Worm (Caenorhabditis elegans): Measurements from ENCODE around the gene ccr-4.

Gene ccr-4

ce11 chrIV:12403440-12403839 is 42.1 kb downstream of the ccr-4 start (continued):
- TF ChIP-seq mel-28 (tag; optimal IDR thresholded peaks at IDR 0.05; ENCODE audit: borderline replicate concordance): no peak

- TF ChIP-seq hsf-1 (GFP tag; IDR thresholded peaks at IDR 0.05) (peak; percentile 56; the same call in 1 of the 2 replicates), attf-3 (GFP tag; conservative IDR thresholded peaks at IDR 0.05) (peak; percentile 35; the same call in 1 of the 2 replicates), nhr-90 (tag; optimal IDR thresholded peaks at IDR 0.05) (no peak), K12H6.12 (tag; optimal IDR thresholded peaks at IDR 0.05) (peak; percentile 28), lir-1 (GFP tag; conservative IDR thresholded peaks at IDR 0.05) (peak; percentile 65; the same call in 1 of the 2 replicates), ceh-27 (GFP tag; optimal IDR thresholded peaks at IDR 0.05) (peak; percentile 81), lin-26 (GFP tag; IDR thresholded peaks at IDR 0.05) (0 out of 2 replicates have a peak, but pooled peaks have one; percentile 8), snpc-1.3 (tag; optimal IDR thresholded peaks at IDR 0.05; ENCODE audit: insufficient read depth) (peak; percentile 30), ekl-4 (GFP tag; IDR thresholded peaks at IDR 0.05) (peak; percentile 71; the same call in 1 of the 2 replicates), attf-6 (GFP tag; IDR thresholded peaks at IDR 0.05) (no peak), tbp1 (GFP tag; optimal IDR thresholded peaks at IDR 0.05) (peak; percentile 66), unc-130 (GFP tag; optimal IDR thresholded peaks at IDR 0.05) (no peak), ztf-25 (GFP tag; IDR thresholded peaks at IDR 0.05) (0 out of 2 replicates have a peak, but pooled peaks have one; percentile 11), xnd-1 (tag; optimal IDR thresholded peaks at IDR 0.05) (peak; percentile 62), F10E7.11 (tag; optimal IDR thresholded peaks at IDR 0.05) (no peak), snpc-4 (GFP tag; optimal IDR thresholded peaks at IDR 0.05) (peak; percentile 34), snpc-4 (tag; optimal IDR thresholded peaks at IDR 0.05) (peak in 3 of 4 experiments; percentile 62 to 73 (median 64)), nhr-80 (tag; optimal IDR thresholded peaks at IDR 0.05) (peak; percentile 29), tlf-1 (GFP tag; optimal IDR thresholded peaks at IDR 0.05) (peak; percentile 79), mcd-1 (GFP tag; IDR thresholded peaks at IDR 0.05) (peak; percentile 95), F33H1.4 (GFP tag; IDR thresholded peaks at IDR 0.05) (peak; percentile 91), madf-10 (tag; optimal IDR thresholded peaks at IDR 0.05) (peak; percentile 12), hrde-1 (tag; optimal IDR thresholded peaks at IDR 0.05; ENCODE audit: borderline replicate concordance) (no peak), rcor-1 (GFP tag; IDR thresholded peaks at IDR 0.05) (peak; percentile 74), zim-3 (tag; optimal IDR thresholded peaks at IDR 0.05) (no peak), ZK185.1 (tag; optimal IDR thresholded peaks at IDR 0.05; ENCODE audit: poor library complexity, severe bottlenecking) (peak; percentile 48), madf-6 (GFP tag; IDR thresholded peaks at IDR 0.05) (peak; percentile 92), egl-44 (GFP tag; IDR thresholded peaks at IDR 0.05) (no peak), nhr-179 (tag; optimal IDR thresholded peaks at IDR 0.05) (no peak), ceh-100 (GFP tag; IDR thresholded peaks at IDR 0.05) (peak; percentile 76), bed-2 (GFP tag; IDR thresholded peaks at IDR 0.05) (no peak), C17E4.6 (GFP tag; IDR thresholded peaks at IDR 0.05) (0 out of 2 replicates have a peak, but pooled peaks have one; percentile 32), let-526 (GFP tag; IDR thresholded peaks at IDR 0.05) (no peak), unc-62 (GFP tag; optimal IDR thresholded peaks at IDR 0.05) (no peak), hmg-1.2 (GFP tag; IDR thresholded peaks at IDR 0.05) (peak; percentile 56; the same call in 1 of the 2 replicates), nfyb-1 (GFP tag; IDR thresholded peaks at IDR 0.05) (peak; percentile 69; the same call in 1 of the 2 replicates), snpc-3.4 (tag; optimal IDR thresholded peaks at IDR 0.05) (peak; percentile 48), cebp-1 (GFP tag; IDR thresholded peaks at IDR 0.05) (no peak), cebp-1 (tag; optimal IDR thresholded peaks at IDR 0.05) (peak; percentile 55), ztf-28 (GFP tag; IDR thresholded peaks at IDR 0.05) (0 out of 2 replicates have a peak, but pooled peaks have one; percentile 56), madf-8 (GFP tag; conservative IDR thresholded peaks at IDR 0.05) (peak; percentile 76), dpl-1 (GFP tag; optimal IDR thresholded peaks at IDR 0.05) (peak; percentile 94), B0035.1 (tag; optimal IDR thresholded peaks at IDR 0.05) (no peak), egl-18 (GFP tag; IDR thresholded peaks at IDR 0.05) (no peak), rpc-1 (optimal IDR thresholded peaks at IDR 0.05) (no peak), rpc-1 (tag; optimal IDR thresholded peaks at IDR 0.05) (no peak)
Measured at ce11 chrIV:12404137-12404536, 42.8 kb downstream of the ccr-4 start, which contains the start of gene gex-3. Gene gex-3, plus strand, starts transcription at chrIV:12404431.
